Worm (Caenorhabditis elegans) whole organism, young adult: Measurements from ENCODE around the gene gst-18.
"Not testable (repeated sequence)": the region's sequence is repeated elsewhere in the genome, so short reads cannot be mapped to it uniquely, and the experiment has no call there.

ENCODE experiments used
- gei-17 ChIP-seq: fragments of 200-800 bp; sonication (Bioruptor generic); optimal IDR thresholded peaks from 2 replicates; lab custom pipeline; 2018; ENCODE audit warnings: mild to moderate bottlenecking, missing genetic modification characterization, missing compliant biosample characterization
- lsl-1 ChIP-seq: fragments of 200-800 bp; sonication (Bioruptor generic); optimal IDR thresholded peaks from 2 replicates; lab custom pipeline; 2018; ENCODE audit warnings: mild to moderate bottlenecking, missing genetic modification characterization, moderate library complexity, missing compliant biosample characterization

DNA sequence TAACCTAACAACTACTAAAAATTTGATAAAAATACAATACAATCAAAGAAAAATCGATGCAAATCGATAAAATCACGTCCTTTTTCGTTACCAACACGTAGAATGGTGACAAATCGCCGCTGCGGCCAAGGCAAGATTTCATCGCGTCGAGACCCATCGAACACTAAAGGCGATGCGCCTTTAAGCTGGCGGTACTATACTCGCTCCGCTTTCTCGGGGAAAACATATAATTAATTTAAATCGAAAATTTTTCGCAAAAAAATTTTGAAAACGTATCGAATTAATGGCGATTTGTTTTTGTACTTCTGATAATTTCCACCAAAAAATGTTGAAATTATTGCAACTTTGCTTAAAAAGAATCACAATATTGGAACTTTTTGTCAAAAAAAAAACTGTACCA, 8.5 kb downstream of the gst-18 start:
- TF ChIP-seq gei-17, lsl-1 (GFP tag; lab: Kevin White, UChicago): not testable (repeated sequence)
